Worm (Caenorhabditis elegans) whole organism, L3 larva: Measurements from ENCODE around the gene cest-9.1.

Source experiments
- aly-2 ChIP-seq: fragments of 150-350 bp; optimal IDR thresholded peaks from 2 replicates; lab custom pipeline; 2014; ENCODE audit warnings: missing biosample characterization, missing genetic modification characterization
- elt-3 ChIP-seq, 3 experiments: fragments of 150-350 bp in 1 of 3; sonication (generic microtip) in 2 of 3; optimal IDR thresholded peaks; 2 replicates in 2 of 3; 4 replicates in 1 of 3; lab custom pipeline; 2014 to 2017; ENCODE audit warnings: missing biosample characterization in 3 of 3, missing genetic modification characterization in 3 of 3
- nhr-11 ChIP-seq: fragments of 150-350 bp; optimal IDR thresholded peaks from 2 replicates; lab custom pipeline; 2014; ENCODE audit warnings: missing biosample characterization, missing genetic modification characterization
- nhr-237 ChIP-seq: fragments of 150-350 bp; optimal IDR thresholded peaks from 2 replicates; lab custom pipeline; 2014; ENCODE audit warnings: missing biosample characterization, missing genetic modification characterization
- nhr-28 ChIP-seq: fragments of 150-350 bp; optimal IDR thresholded peaks from 2 replicates; lab custom pipeline; 2014; ENCODE audit warnings: missing biosample characterization, missing genetic modification characterization
- nhr-76 ChIP-seq: fragments of 150-350 bp; sonication (generic microtip); optimal IDR thresholded peaks from 5 replicates; lab custom pipeline; 2014; ENCODE audit warnings: missing biosample characterization, missing genetic modification characterization
- pha-4 ChIP-seq: fragments of 150-350 bp; optimal IDR thresholded peaks from 2 replicates; lab custom pipeline; 2014; ENCODE audit warnings: missing biosample characterization, missing genetic modification reagents, missing genetic modification characterization
- pqm-1 ChIP-seq: fragments of 150-350 bp; optimal IDR thresholded peaks from 2 replicates; lab custom pipeline; 2017; ENCODE audit warnings: missing biosample characterization, missing genetic modification characterization, inconsistent platforms
- zag-1 ChIP-seq: fragments of 150-350 bp; optimal IDR thresholded peaks from 2 replicates; lab custom pipeline; 2014; ENCODE audit warnings: missing biosample characterization, missing genetic modification characterization
- ztf-11 ChIP-seq: fragments of 150-350 bp; optimal IDR thresholded peaks from 2 replicates; lab custom pipeline; 2014; ENCODE audit warnings: missing biosample characterization, missing genetic modification characterization

- TF ChIP-seq nhr-237 (tag; lab: Kevin White, UChicago) (no peak), ztf-11 (no peak), pqm-1 (tag; lab: Kevin White, UChicago) (no peak), aly-2 (tag; lab: Kevin White, UChicago) (no peak), elt-3 (tag; optimal IDR thresholded peaks at IDR 0.05; lab: Kevin White, UChicago) (no peak), pha-4 (peak; percentile 32), nhr-28 (tag; lab: Kevin White, UChicago) (no peak), nhr-11 (tag; lab: Kevin White, UChicago) (no peak), zag-1 (tag; lab: Kevin White, UChicago) (no peak), nhr-76 (tag; lab: Kevin White, UChicago) (no peak)
Observed at ce11 chrX:12185847-12186559, 40.0 kb upstream of the cest-9.1 start.
